Fruit fly (Drosophila melanogaster): ENCODE data around the gene CG7322.

Gene CG7322

dm6 chrX:18843229-18844033 is 14.1 kb downstream of the CG7322 start, which contains the start of gene htk (continued):
- TF ChIP-seq Neu2 (GFP tag; optimal IDR thresholded peaks at IDR 0.05; ENCODE audit: borderline replicate concordance) (peak; percentile 51), Dfd (GFP tag; optimal IDR thresholded peaks at IDR 0.05) (no peak), CG8359 (GFP tag; optimal IDR thresholded peaks at IDR 0.05; ENCODE audit: borderline replicate concordance) (no peak), CG3995 (GFP tag; optimal IDR thresholded peaks at IDR 0.05) (peak; percentile 48), CG8290 (GFP tag; optimal IDR thresholded peaks at IDR 0.05) (peak; percentile 87), CG8290 (tag; optimal IDR thresholded peaks at IDR 0.05) (peak; percentile 52 to 88), CG15479 (GFP tag; optimal IDR thresholded peaks at IDR 0.05) (no peak), CG17568 (GFP tag; optimal IDR thresholded peaks at IDR 0.05) (no peak), sens-2 (GFP tag; IDR thresholded peaks at IDR 0.05) (peak; percentile 49; the same call in 1 of the 2 replicates), D19B (GFP tag; optimal IDR thresholded peaks at IDR 0.05) (no peak), al (GFP tag; IDR thresholded peaks at IDR 0.05) (peak; percentile 40; the same call in 1 of the 2 replicates), phol (tag; optimal IDR thresholded peaks at IDR 0.05) (peak; percentile 55), HLH54F (GFP tag; optimal IDR thresholded peaks at IDR 0.05) (peak; percentile 65), gcm2 (GFP tag; optimal IDR thresholded peaks at IDR 0.05) (no peak), her (GFP tag; optimal IDR thresholded peaks at IDR 0.05) (peak; percentile 77), dati (GFP tag; IDR thresholded peaks at IDR 0.05) (no peak), GATAe (GFP tag; conservative IDR thresholded peaks at IDR 0.05) (no peak), mirr (GFP tag; optimal IDR thresholded peaks at IDR 0.05) (peak; percentile 40), tna (GFP tag; IDR thresholded peaks at IDR 0.05; ENCODE audit: partially characterized antibody) (peak; percentile 75), HLHmδ (GFP tag; optimal IDR thresholded peaks at IDR 0.05) (no peak), Xbp1 (GFP tag; optimal IDR thresholded peaks at IDR 0.05) (peak; percentile 82), CG13894 (tag; optimal IDR thresholded peaks at IDR 0.05) (peak; percentile 93), D (optimal IDR thresholded peaks at IDR 0.05) (no peak), D (GFP tag; optimal IDR thresholded peaks at IDR 0.05) (no peak), CG14441 (GFP tag; IDR thresholded peaks at IDR 0.05) (peak; percentile 52), Asciz (GFP tag; optimal IDR thresholded peaks at IDR 0.05) (peak; percentile 43), CG10959 (GFP tag; IDR thresholded peaks at IDR 0.05) (peak; percentile 60; the same call in 1 of the 2 replicates), CG11695 (GFP tag; IDR thresholded peaks at IDR 0.05) (peak; percentile 56; the same call in 1 of the 3 replicates), unpg (GFP tag; optimal IDR thresholded peaks at IDR 0.05) (peak; percentile 56), trem (tag; optimal IDR thresholded peaks at IDR 0.05) (peak; percentile 62), CG13123 (GFP tag; optimal IDR thresholded peaks at IDR 0.05) (peak; percentile 28), CG1832 (GFP tag; optimal IDR thresholded peaks at IDR 0.05) (no peak), CG30403 (GFP tag; optimal IDR thresholded peaks at IDR 0.05) (peak; percentile 75), ssp (GFP tag; IDR thresholded peaks at IDR 0.05) (peak; percentile 66), CG16815 (GFP tag; optimal IDR thresholded peaks at IDR 0.05) (peak; percentile 22), CG10565 (GFP tag; optimal IDR thresholded peaks at IDR 0.05) (no peak), dmrt99B (tag; optimal IDR thresholded peaks at IDR 0.05) (peak; percentile 46), CG3726 (GFP tag; IDR thresholded peaks at IDR 0.05) (no peak), Vsx1 (GFP tag; optimal IDR thresholded peaks at IDR 0.05) (peak; percentile 17), CG16863 (GFP tag; optimal IDR thresholded peaks at IDR 0.05) (peak; percentile 22), Fer2 (tag; optimal IDR thresholded peaks at IDR 0.05) (peak; percentile 24), CG4730 (GFP tag; IDR thresholded peaks at IDR 0.05) (0 out of 2 replicates have a peak, but pooled peaks have one; percentile 25), Optix (GFP tag; IDR thresholded peaks at IDR 0.05) (peak; percentile 54; the same call in 2 of the 3 replicates), Lim3 (GFP tag; IDR thresholded peaks at IDR 0.05) (no peak), CG9727 (GFP tag; optimal IDR thresholded peaks at IDR 0.05) (peak; percentile 44), stwl (tag; optimal IDR thresholded peaks at IDR 0.05) (peak; percentile 54), CG6765 (GFP tag; optimal IDR thresholded peaks at IDR 0.05) (no peak), ro (GFP tag; IDR thresholded peaks at IDR 0.05) (no peak), pum (GFP tag; optimal IDR thresholded peaks at IDR 0.05) (peak; percentile 78)
